Fruit fly (Drosophila melanogaster): ENCODE measurements around the gene Oat.
A peak's percentile ranks its signal among the peaks of the same experiment; 100 is the strongest.

Oat gene

DNA sequence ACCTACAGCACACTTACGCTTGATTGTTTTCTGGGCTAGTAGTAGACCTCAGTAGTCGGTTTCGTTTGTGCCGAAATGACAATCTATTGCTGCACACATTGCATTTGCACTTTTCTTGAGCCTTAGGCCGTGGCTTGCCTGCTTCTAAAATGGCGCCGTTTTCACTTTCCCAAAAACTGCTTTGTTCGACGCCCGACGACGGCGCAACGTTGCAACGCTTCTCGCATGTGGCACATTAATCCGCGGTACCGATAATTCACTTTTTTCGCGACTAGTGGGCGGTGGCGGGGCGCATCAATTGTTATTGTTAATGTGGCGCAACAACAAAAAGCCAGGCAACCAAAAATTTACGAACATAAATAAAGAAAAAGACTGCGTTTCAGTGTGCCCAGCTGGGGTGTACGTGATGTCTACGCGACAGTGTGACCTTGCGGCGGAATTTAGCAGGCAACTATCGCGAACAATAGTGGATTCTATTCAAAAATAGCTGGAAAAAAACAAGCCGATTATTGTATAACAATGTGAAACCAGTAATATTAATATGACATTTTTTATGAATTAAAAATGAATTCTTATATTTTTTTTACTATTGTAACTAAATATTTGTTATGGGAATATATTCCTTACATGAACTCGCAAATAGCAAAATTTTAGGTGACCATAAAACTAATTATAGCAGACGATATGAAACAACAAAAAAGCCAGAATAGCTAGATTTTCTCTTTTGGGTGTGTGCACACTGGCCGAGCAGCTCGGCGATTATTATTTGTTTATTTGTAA, 51.1 kb downstream of the Oat start, which contains the start of the genes ash1 and Taf6 (continued):
- TF ChIP-seq CG1529 (GFP tag; optimal IDR thresholded peaks at IDR 0.05) (no peak), Dip3 (GFP tag; optimal IDR thresholded peaks at IDR 0.05) (no peak), CG7928 (GFP tag; optimal IDR thresholded peaks at IDR 0.05) (no peak), ftz-f1 (GFP tag; optimal IDR thresholded peaks at IDR 0.05) (no peak), fd102C (GFP tag; optimal IDR thresholded peaks at IDR 0.05) (no peak), mirr (GFP tag; optimal IDR thresholded peaks at IDR 0.05) (no peak), CG30020 (tag; optimal IDR thresholded peaks at IDR 0.05) (peak; percentile 64)

Measured in whole organism, embryonic.